Worm (Caenorhabditis elegans) whole organism, L2 larva: ENCODE data around the gene ama-1.

Experiments
- C34F6.9 ChIP-seq: fragments of 150-350 bp; optimal IDR thresholded peaks from 2 replicates; lab custom pipeline; 2014; ENCODE audit warnings: missing biosample characterization, missing genetic modification characterization
- F13H6.1 ChIP-seq: sonication (generic microtip); optimal IDR thresholded peaks from 2 replicates; lab custom pipeline; 2016; ENCODE audit warnings: missing genetic modification characterization, missing compliant biosample characterization
- R02D3.7 ChIP-seq: fragments of 150-350 bp; optimal IDR thresholded peaks from 2 replicates; lab custom pipeline; 2014; ENCODE audit warnings: missing biosample characterization, missing genetic modification characterization
- Y55F3AM.14 ChIP-seq: fragments of 200-800 bp; sonication (Bioruptor generic); optimal IDR thresholded peaks from 2 replicates; lab custom pipeline; 2018; ENCODE audit warnings: mild to moderate bottlenecking, missing genetic modification characterization, missing compliant biosample characterization
- ZK546.5 ChIP-seq: sonication (generic microtip); optimal IDR thresholded peaks from 2 replicates; lab custom pipeline; 2017; ENCODE audit warnings: missing biosample characterization, missing genetic modification characterization
- alr-1 ChIP-seq: fragments of 150-350 bp; optimal IDR thresholded peaks from 2 replicates; lab custom pipeline; 2014; ENCODE audit warnings: missing biosample characterization, missing genetic modification characterization
- aly-2 ChIP-seq: fragments of 150-350 bp; optimal IDR thresholded peaks from 2 replicates; lab custom pipeline; 2014; ENCODE audit warnings: missing biosample characterization, missing genetic modification characterization
- ama-1 ChIP-seq: fragments of 150-350 bp; optimal IDR thresholded peaks from 2 replicates; lab custom pipeline; 2018; ENCODE audit warnings: inconsistent platforms
- blmp-1 ChIP-seq: sonication (generic microtip); optimal IDR thresholded peaks from 2 replicates; lab custom pipeline; 2017; ENCODE audit warnings: missing genetic modification characterization, mild to moderate bottlenecking, missing compliant biosample characterization, antibody characterized with exemption, moderate library complexity; ENCODE audit not compliant: insufficient read depth
- ceh-16 ChIP-seq: fragments of 150-350 bp; optimal IDR thresholded peaks from 2 replicates; lab custom pipeline; 2014; ENCODE audit warnings: missing biosample characterization, missing genetic modification characterization
- crh-2 ChIP-seq: sonication (generic microtip); optimal IDR thresholded peaks from 2 replicates; lab custom pipeline; 2017; ENCODE audit warnings: missing biosample characterization, missing genetic modification characterization
- dmd-4 ChIP-seq: sonication (generic microtip); optimal IDR thresholded peaks from 2 replicates; lab custom pipeline; 2017; ENCODE audit warnings: missing biosample characterization, missing genetic modification characterization
- egl-27 ChIP-seq: sonication (generic microtip); optimal IDR thresholded peaks from 3 replicates; lab custom pipeline; 2017; ENCODE audit warnings: missing biosample characterization, missing genetic modification reagents, missing genetic modification characterization
- elt-1 ChIP-seq: fragments of 150-350 bp; optimal IDR thresholded peaks from 2 replicates; lab custom pipeline; 2014; ENCODE audit warnings: missing biosample characterization, missing genetic modification characterization
- elt-3 ChIP-seq: sonication (generic microtip); optimal IDR thresholded peaks from 2 replicates; lab custom pipeline; 2017; ENCODE audit warnings: missing biosample characterization, missing genetic modification characterization
- fos-1 ChIP-seq: fragments of 150-350 bp; optimal IDR thresholded peaks from 2 replicates; lab custom pipeline; 2014; ENCODE audit warnings: missing biosample characterization, missing genetic modification characterization
- gmeb-1 ChIP-seq: fragments of 150-350 bp; optimal IDR thresholded peaks from 2 replicates; lab custom pipeline; 2014; ENCODE audit warnings: missing biosample characterization, missing genetic modification characterization
- lin-11 ChIP-seq: fragments of 150-350 bp; sonication (generic microtip); optimal IDR thresholded peaks from 2 replicates; lab custom pipeline; 2014; ENCODE audit warnings: missing biosample characterization, missing genetic modification characterization, inconsistent platforms, mixed read lengths
- lin-13 ChIP-seq: fragments of 150-350 bp; optimal IDR thresholded peaks from 2 replicates; lab custom pipeline; 2014; ENCODE audit warnings: missing biosample characterization, missing genetic modification reagents, missing genetic modification characterization
- lin-39 ChIP-seq: fragments of 150-350 bp; optimal IDR thresholded peaks from 2 replicates; lab custom pipeline; 2014; ENCODE audit warnings: missing biosample characterization, missing genetic modification reagents, missing genetic modification characterization
- lsy-2 ChIP-seq, 2 experiments: fragments of 150-350 bp in 1 of 2; sonication (generic microtip) in 1 of 2; optimal IDR thresholded peaks; 2 replicates each; lab custom pipeline; 2014 to 2017; ENCODE audit warnings: missing biosample characterization in 2 of 2, missing genetic modification characterization in 2 of 2
- mdl-1 ChIP-seq, 2 experiments: fragments of 150-350 bp in 1 of 2; sonication (generic microtip) in 1 of 2; optimal IDR thresholded peaks; 2 replicates each; lab custom pipeline; 2017; ENCODE audit warnings: missing biosample characterization in 2 of 2, missing genetic modification characterization in 2 of 2
- nhr-10 ChIP-seq: sonication (generic microtip); optimal IDR thresholded peaks from 2 replicates; lab custom pipeline; 2017; ENCODE audit warnings: missing biosample characterization, missing genetic modification characterization
- nhr-12 ChIP-seq: fragments of 150-350 bp; optimal IDR thresholded peaks from 2 replicates; lab custom pipeline; 2014; ENCODE audit warnings: missing biosample characterization, missing genetic modification characterization
- nhr-129 ChIP-seq: fragments of 150-350 bp; optimal IDR thresholded peaks from 2 replicates; lab custom pipeline; 2014; ENCODE audit warnings: missing biosample characterization, missing genetic modification characterization
- nhr-21 ChIP-seq: fragments of 150-350 bp; optimal IDR thresholded peaks from 2 replicates; lab custom pipeline; 2014; ENCODE audit warnings: missing biosample characterization, missing genetic modification characterization
- nhr-23 ChIP-seq: fragments of 150-350 bp; optimal IDR thresholded peaks from 2 replicates; lab custom pipeline; 2014; ENCODE audit warnings: missing biosample characterization, missing genetic modification reagents, missing genetic modification characterization
- nhr-237 ChIP-seq: fragments of 150-350 bp; optimal IDR thresholded peaks from 2 replicates; lab custom pipeline; 2014; ENCODE audit warnings: missing biosample characterization, missing genetic modification characterization
- nhr-25 ChIP-seq: fragments of 150-350 bp; sonication (generic microtip); optimal IDR thresholded peaks from 3 replicates; lab custom pipeline; 2014; ENCODE audit warnings: missing biosample characterization, missing genetic modification characterization
- nhr-6 ChIP-seq: fragments of 150-350 bp; optimal IDR thresholded peaks from 2 replicates; lab custom pipeline; 2014; ENCODE audit warnings: missing biosample characterization, missing genetic modification characterization
- nhr-77 ChIP-seq: fragments of 150-350 bp; optimal IDR thresholded peaks from 2 replicates; lab custom pipeline; 2014; ENCODE audit warnings: missing biosample characterization, missing genetic modification characterization
- peb-1 ChIP-seq: fragments of 150-350 bp; optimal IDR thresholded peaks from 2 replicates; lab custom pipeline; 2014; ENCODE audit warnings: missing biosample characterization, missing genetic modification characterization
- skn-1 ChIP-seq: sonication (generic microtip); optimal IDR thresholded peaks from 2 replicates; lab custom pipeline; 2017; ENCODE audit warnings: missing biosample characterization, missing genetic modification characterization
- sma-3 ChIP-seq: sonication (generic microtip); optimal IDR thresholded peaks from 2 replicates; lab custom pipeline; 2016; ENCODE audit warnings: missing genetic modification reagents, missing genetic modification characterization, missing compliant biosample characterization
- sma-9 ChIP-seq, 2 experiments: fragments of 150-350 bp in 1 of 2; sonication (generic microtip) in 1 of 2; optimal IDR thresholded peaks; 2 replicates each; lab custom pipeline; 2014 to 2016; ENCODE audit warnings: missing genetic modification characterization in 2 of 2, mild to moderate bottlenecking in 1 of 2, missing biosample characterization in 1 of 2, missing compliant biosample characterization in 1 of 2, missing genetic modification reagents in 1 of 2, moderate library complexity in 1 of 2
- snpc-4 ChIP-seq: fragments of 150-350 bp; optimal IDR thresholded peaks from 2 replicates; lab custom pipeline; 2014; ENCODE audit warnings: missing biosample characterization, missing genetic modification characterization
- unc-39 ChIP-seq: fragments of 150-350 bp; optimal IDR thresholded peaks from 2 replicates; lab custom pipeline; 2014; ENCODE audit warnings: missing biosample characterization, missing genetic modification characterization
- unc-55 ChIP-seq: fragments of 150-350 bp; sonication (generic microtip); optimal IDR thresholded peaks from 3 replicates; lab custom pipeline; 2014; ENCODE audit warnings: missing biosample characterization, missing genetic modification reagents, missing genetic modification characterization
- zag-1 ChIP-seq: fragments of 150-350 bp; optimal IDR thresholded peaks from 2 replicates; lab custom pipeline; 2014; ENCODE audit warnings: missing biosample characterization, missing genetic modification characterization
- ztf-11 ChIP-seq: sonication (generic microtip); optimal IDR thresholded peaks from 2 replicates; lab custom pipeline; 2017; ENCODE audit warnings: missing biosample characterization, missing genetic modification characterization
- ztf-4 ChIP-seq: fragments of 150-350 bp; optimal IDR thresholded peaks from 2 replicates; lab custom pipeline; 2014; ENCODE audit warnings: missing biosample characterization, missing genetic modification characterization

The ama-1 gene

DNA sequence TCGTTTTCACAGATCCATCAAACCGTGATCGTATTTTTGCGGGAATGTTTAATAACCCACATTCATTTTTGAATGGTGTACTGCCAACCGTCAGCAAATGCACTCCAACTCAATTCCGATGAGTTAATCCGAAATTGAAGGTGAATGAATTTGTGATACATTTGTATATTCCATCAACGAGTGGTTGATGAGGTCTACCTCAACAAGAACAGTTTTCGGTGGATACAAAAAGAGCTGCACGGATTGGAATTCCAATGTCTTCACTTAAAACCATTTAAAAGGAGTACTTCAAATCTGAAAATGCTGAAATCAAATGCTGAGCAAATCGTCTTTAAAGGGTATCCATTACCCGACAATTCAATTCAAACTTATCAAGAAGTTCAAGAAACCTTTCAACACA lies 41.4 kb downstream of the ama-1 start, which contains the start of gene F15E6.5:
F15E6.5 (plus strand) TSS at position 301 of the 400 bp plus-strand sequence.
- no peak for TF ChIP-seq ZK546.5 (tag; lab: Kevin White, UChicago)
- no peak for TF ChIP-seq C34F6.9 (tag; lab: Kevin White, UChicago)
- TF ChIP-seq nhr-21 (tag; lab: Kevin White, UChicago) = no peak
- no peak for TF ChIP-seq lin-39
- no peak for TF ChIP-seq R02D3.7 (tag; lab: Kevin White, UChicago)
- no peak for TF ChIP-seq Y55F3AM.14 (GFP tag; lab: Kevin White, UChicago)
- TF ChIP-seq nhr-12 (tag; lab: Kevin White, UChicago) = no peak
- no peak for TF ChIP-seq unc-55 (GFP tag; lab: Kevin White, UChicago)

DNA sequence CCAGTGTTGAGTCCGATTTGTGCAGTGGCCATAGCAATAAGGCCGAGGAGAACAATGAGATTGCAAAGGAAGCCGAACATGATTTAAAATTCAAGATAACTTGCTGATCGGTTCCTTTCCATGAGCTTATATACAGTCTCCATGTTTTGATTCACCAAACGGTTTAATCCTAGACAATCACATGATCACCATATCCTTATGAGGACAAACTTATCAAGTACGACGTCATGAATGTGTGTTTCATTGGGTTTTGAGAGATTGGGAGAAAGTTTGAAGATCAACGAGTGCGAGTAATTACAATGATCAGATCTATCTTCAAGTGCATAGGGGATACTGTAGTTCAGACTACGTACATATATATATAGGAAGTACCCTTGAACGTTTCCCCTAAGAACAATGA lies 42.6 kb downstream of the ama-1 start, which contains the start of gene dct-7:
dct-7 (minus strand) TSS at position 101 of the 400 bp plus-strand sequence.
- peak; percentile 23 for TF ChIP-seq sma-9 (GFP tag; optimal IDR thresholded peaks at IDR 0.05; lab: Kevin White, UChicago)
- no peak for TF ChIP-seq sma-9 (tag; optimal IDR thresholded peaks at IDR 0.05; lab: Kevin White, UChicago)
- no peak for TF ChIP-seq nhr-23

ce11 chrIV:4291174-4291573 lies 43.3 kb downstream of the ama-1 start, which contains the start of gene F15E6.4:
F15E6.4 (plus strand) TSS chrIV:4291474.
- TF ChIP-seq aly-2 (tag; lab: Kevin White, UChicago) (no peak), lin-39 (no peak), nhr-21 (tag; lab: Kevin White, UChicago) (no peak), nhr-129 (no peak), Y55F3AM.14 (GFP tag; lab: Kevin White, UChicago) (no peak), mdl-1 (tag; optimal IDR thresholded peaks at IDR 0.05; lab: Kevin White, UChicago) (no peak), nhr-23 (no peak), ama-1 (no peak), C34F6.9 (tag; lab: Kevin White, UChicago) (no peak), F13H6.1 (no peak), R02D3.7 (tag; lab: Kevin White, UChicago) (no peak), unc-39 (tag; lab: Kevin White, UChicago) (no peak)

DNA sequence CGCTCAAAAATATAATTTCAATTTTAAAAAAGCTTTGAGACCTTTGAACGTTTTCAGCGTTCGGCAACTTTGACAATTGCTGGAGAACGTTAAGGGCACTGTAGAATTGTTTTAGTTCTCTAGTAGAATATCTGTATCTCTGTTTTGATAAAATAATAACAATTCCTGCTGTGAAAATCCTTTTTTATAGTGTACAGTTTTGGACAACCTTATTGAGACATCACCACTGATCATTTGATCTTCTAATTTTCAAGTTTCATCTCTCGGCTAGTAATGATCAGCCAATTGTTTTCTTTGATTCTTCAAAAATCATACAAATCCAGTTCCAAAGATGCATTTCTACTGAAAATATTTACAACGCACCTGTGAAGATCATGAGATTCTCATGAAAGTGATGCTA lies 44.7 kb downstream of the ama-1 start, which contains the start of gene F15E6.10:
F15E6.10 (plus strand) TSS at position 301 of the 400 bp plus-strand sequence.
- TF ChIP-seq aly-2 (tag; lab: Kevin White, UChicago) = no peak
- TF ChIP-seq egl-27 (tag; lab: Kevin White, UChicago) = no peak
- no peak for TF ChIP-seq peb-1 (tag; lab: Kevin White, UChicago)
- no peak for TF ChIP-seq nhr-21 (tag; lab: Kevin White, UChicago)
- TF ChIP-seq F13H6.1 = no peak
- no peak for TF ChIP-seq R02D3.7 (tag; lab: Kevin White, UChicago)
- no peak for TF ChIP-seq ZK546.5 (tag; lab: Kevin White, UChicago)
- no peak for TF ChIP-seq ceh-16 (tag; lab: Kevin White, UChicago)

ce11 chrIV:4294552-4294951 lies 46.7 kb downstream of the ama-1 start, which contains the start of gene F15E6.3:
F15E6.3 (plus strand) TSS chrIV:4294895.
- TF ChIP-seq unc-39 (tag; lab: Kevin White, UChicago) (no peak), R02D3.7 (tag; lab: Kevin White, UChicago) (no peak), lin-13 (GFP tag; lab: Kevin White, UChicago) (no peak), nhr-6 (tag; lab: Kevin White, UChicago) (no peak), nhr-129 (peak; percentile 18), nhr-10 (no peak), nhr-23 (no peak), fos-1 (tag; lab: Kevin White, UChicago) (no peak), ztf-11 (tag; lab: Kevin White, UChicago) (no peak), nhr-25 (tag; lab: Kevin White, UChicago) (peak; percentile 72), F13H6.1 (no peak), nhr-12 (tag; lab: Kevin White, UChicago) (no peak), ZK546.5 (tag; lab: Kevin White, UChicago) (no peak), elt-1 (tag; lab: Kevin White, UChicago) (no peak), skn-1 (no peak), elt-3 (tag; lab: Kevin White, UChicago) (no peak), Y55F3AM.14 (GFP tag; lab: Kevin White, UChicago) (no peak), gmeb-1 (tag; lab: Kevin White, UChicago) (peak; percentile 23), dmd-4 (tag; lab: Kevin White, UChicago) (no peak), nhr-237 (tag; lab: Kevin White, UChicago) (no peak), blmp-1 (tag; lab: Kevin White, UChicago) (no peak), zag-1 (tag; lab: Kevin White, UChicago) (no peak), lin-11 (tag; lab: Kevin White, UChicago) (no peak), crh-2 (tag; lab: Kevin White, UChicago) (no peak), ztf-4 (no peak), sma-3 (GFP tag; lab: Kevin White, UChicago) (peak; percentile 85), snpc-4 (tag; lab: Kevin White, UChicago) (no peak), peb-1 (tag; lab: Kevin White, UChicago) (no peak), nhr-77 (no peak), C34F6.9 (tag; lab: Kevin White, UChicago) (no peak), alr-1 (tag; lab: Kevin White, UChicago) (no peak), unc-55 (GFP tag; lab: Kevin White, UChicago) (no peak), mdl-1 (tag; optimal IDR thresholded peaks at IDR 0.05; lab: Kevin White, UChicago) (no peak), lsy-2 (tag; optimal IDR thresholded peaks at IDR 0.05; lab: Kevin White, UChicago) (no peak), sma-9 (GFP tag; optimal IDR thresholded peaks at IDR 0.05; lab: Kevin White, UChicago) (peak; percentile 78), sma-9 (tag; optimal IDR thresholded peaks at IDR 0.05; lab: Kevin White, UChicago) (no peak), nhr-21 (tag; lab: Kevin White, UChicago) (peak; percentile 72), ama-1 (no peak)
